Fruit fly (Drosophila melanogaster) whole organism, embryonic: Measurements from ENCODE around the gene Tango2.

Experiments used
- Bgb ChIP-seq: fragments of 200-800 bp; sonication (Bioruptor generic); IDR thresholded peaks from 2 replicates; pipeline ENCODE4 v1.3.6; 2022; ENCODE audit warnings: missing biosample characterization, missing genetic modification characterization; ENCODE audit not compliant: partially characterized antibody
- CG10274 ChIP-seq: fragments of 200-800 bp; sonication (Bioruptor generic); optimal IDR thresholded peaks from 3 replicates; lab custom pipeline; 2017; ENCODE audit warnings: missing biosample characterization, mild to moderate bottlenecking, missing genetic modification characterization
- CG11695 ChIP-seq: fragments of 200-800 bp; sonication (Bioruptor generic); IDR thresholded peaks from 3 replicates; pipeline ENCODE4 v1.3.6; 2022; ENCODE audit warnings: missing biosample characterization, missing genetic modification characterization
- CG13424 ChIP-seq: fragments of 200-800 bp; sonication (Bioruptor generic); optimal IDR thresholded peaks from 2 replicates; lab custom pipeline; 2019; ENCODE audit warnings: missing biosample characterization, mild to moderate bottlenecking, missing genetic modification characterization, moderate library complexity
- CG14014 ChIP-seq: fragments of 200-800 bp; sonication (Bioruptor generic); IDR thresholded peaks from 2 replicates; pipeline ENCODE4 v1.3.6; 2022; ENCODE audit warnings: missing biosample characterization, missing genetic modification characterization
- CG18764 ChIP-seq: fragments of 200-800 bp; sonication (Bioruptor generic); optimal IDR thresholded peaks from 3 replicates; lab custom pipeline; 2016; ENCODE audit warnings: missing biosample characterization, missing genetic modification characterization
- CG2129 ChIP-seq: fragments of 200-800 bp; sonication (Bioruptor generic); IDR thresholded peaks from 2 replicates; pipeline ENCODE4 v1.3.6; 2022; ENCODE audit warnings: missing biosample characterization, missing genetic modification characterization; ENCODE audit not compliant: partially characterized antibody
- CG30431 ChIP-seq: fragments of 200-800 bp; sonication (Bioruptor generic); optimal IDR thresholded peaks from 2 replicates; lab custom pipeline; 2017; ENCODE audit warnings: missing biosample characterization, missing genetic modification characterization
- CG3065 ChIP-seq: fragments of 200-800 bp; sonication (Bioruptor generic); optimal IDR thresholded peaks from 2 replicates; lab custom pipeline; 2016; ENCODE audit warnings: missing biosample characterization, missing genetic modification characterization
- CG3407 ChIP-seq: fragments of 200-800 bp; sonication (Bioruptor generic); optimal IDR thresholded peaks from 2 replicates; lab custom pipeline; 2018; ENCODE audit warnings: missing biosample characterization, mild to moderate bottlenecking, missing genetic modification characterization
- CG3847 ChIP-seq: fragments of 200-800 bp; sonication (Bioruptor generic); IDR thresholded peaks from 2 replicates; pipeline ENCODE4 v1.3.6; 2022; ENCODE audit warnings: missing biosample characterization, missing genetic modification characterization
- CG3995 ChIP-seq: fragments of 200-800 bp; sonication (Bioruptor generic); optimal IDR thresholded peaks from 3 replicates; lab custom pipeline; 2016; ENCODE audit warnings: missing biosample characterization, missing genetic modification characterization
- CG42726 ChIP-seq: fragments of 200-800 bp; sonication (Bioruptor generic); IDR thresholded peaks from 2 replicates; pipeline ENCODE4 v1.3.6; 2022; ENCODE audit warnings: missing biosample characterization, missing genetic modification characterization; ENCODE audit not compliant: partially characterized antibody
- CG4404 ChIP-seq: fragments of 200-800 bp; sonication (Bioruptor generic); IDR thresholded peaks from 2 replicates; pipeline ENCODE4 v1.3.6; 2022; ENCODE audit warnings: missing biosample characterization, missing genetic modification characterization
- CG5953 ChIP-seq: fragments of 200-800 bp; sonication (Bioruptor generic); IDR thresholded peaks from 2 replicates; pipeline ENCODE4 v1.3.6; 2022; ENCODE audit warnings: missing biosample characterization, missing genetic modification characterization
- CG6791 ChIP-seq: fragments of 200-800 bp; sonication (Bioruptor generic); IDR thresholded peaks from 3 replicates; pipeline ENCODE4 v1.3.6; 2022; ENCODE audit warnings: missing biosample characterization, missing genetic modification characterization; ENCODE audit not compliant: partially characterized antibody
- CG8359 ChIP-seq: fragments of 200-800 bp; sonication (Bioruptor generic); optimal IDR thresholded peaks from 2 replicates; lab custom pipeline; 2017; ENCODE audit warnings: missing biosample characterization, mild to moderate bottlenecking, missing genetic modification characterization, borderline replicate concordance
- E2f2 ChIP-seq: fragments of 200-800 bp; sonication (Bioruptor generic); IDR thresholded peaks from 2 replicates; pipeline ENCODE4 v1.3.6; 2022; ENCODE audit warnings: missing biosample characterization, missing genetic modification characterization
- Gug ChIP-seq: fragments of 200-800 bp; sonication (Bioruptor generic); IDR thresholded peaks from 4 replicates; pipeline ENCODE4 v1.3.6; 2022; ENCODE audit warnings: missing biosample characterization, missing genetic modification characterization
- HLH4C ChIP-seq: fragments of 200-800 bp; sonication (Bioruptor generic); IDR thresholded peaks from 3 replicates; pipeline ENCODE4 v1.3.6; 2022; ENCODE audit warnings: missing biosample characterization, missing genetic modification characterization; ENCODE audit not compliant: partially characterized antibody
- Hr39 ChIP-seq: fragments of >200 bp; optimal IDR thresholded peaks from 2 replicates; lab custom pipeline; 2017
- Opbp ChIP-seq: fragments of 200-800 bp; sonication (Bioruptor generic); IDR thresholded peaks from 3 replicates; pipeline ENCODE4 v1.3.6; 2022; ENCODE audit warnings: missing biosample characterization, missing genetic modification characterization; ENCODE audit not compliant: partially characterized antibody
- Ravus ChIP-seq: fragments of 200-800 bp; sonication (Bioruptor generic); IDR thresholded peaks from 2 replicates; pipeline ENCODE4 v1.3.6; 2022; ENCODE audit warnings: missing biosample characterization, missing genetic modification characterization
- Trl ChIP-seq, 3 experiments: fragments of >200 bp in 2 of 3; fragments of 200-800 bp in 1 of 3; sonication (Bioruptor generic) in 1 of 3; optimal IDR thresholded peaks; 2 replicates in 1 of 3; 3 replicates in 2 of 3; lab custom pipeline; 2016 to 2017; ENCODE audit warnings: missing biosample characterization in 1 of 3, missing genetic modification characterization in 1 of 3
- Xbp1 ChIP-seq: fragments of 200-800 bp; sonication (Bioruptor generic); optimal IDR thresholded peaks from 3 replicates; lab custom pipeline; 2016; ENCODE audit warnings: missing biosample characterization, mild to moderate bottlenecking, missing genetic modification characterization
- YL-1 ChIP-seq: fragments of 200-800 bp; sonication (Bioruptor generic); optimal IDR thresholded peaks from 3 replicates; lab custom pipeline; 2017; ENCODE audit warnings: missing biosample characterization, mild to moderate bottlenecking, missing genetic modification characterization
- bbx ChIP-seq: fragments of 200-800 bp; sonication (Bioruptor generic); IDR thresholded peaks from 2 replicates; pipeline ENCODE4 v1.3.6; 2022; ENCODE audit warnings: missing biosample characterization, missing genetic modification characterization; ENCODE audit not compliant: partially characterized antibody
- cato ChIP-seq: fragments of 200-800 bp; sonication (Bioruptor generic); optimal IDR thresholded peaks from 2 replicates; lab custom pipeline; 2016; ENCODE audit warnings: missing biosample characterization, missing genetic modification characterization, borderline replicate concordance
- chinmo ChIP-seq: fragments of 200-800 bp; sonication (Bioruptor generic); IDR thresholded peaks from 4 replicates; pipeline ENCODE4 v1.3.6; 2022; ENCODE audit warnings: missing biosample characterization, missing genetic modification characterization; ENCODE audit not compliant: partially characterized antibody
- corto ChIP-seq: fragments of 200-800 bp; sonication (Bioruptor generic); optimal IDR thresholded peaks from 2 replicates; lab custom pipeline; 2016; ENCODE audit warnings: missing biosample characterization, mild to moderate bottlenecking, missing genetic modification characterization, moderate library complexity
- crol ChIP-seq: fragments of 200-800 bp; sonication (Bioruptor generic); IDR thresholded peaks from 2 replicates; pipeline ENCODE4 v1.3.6; 2022; ENCODE audit warnings: missing biosample characterization, missing genetic modification characterization
- cwo ChIP-seq: fragments of 200-800 bp; sonication (Bioruptor generic); optimal IDR thresholded peaks from 3 replicates; lab custom pipeline; 2017; ENCODE audit warnings: missing biosample characterization, missing genetic modification characterization, mild to moderate bottlenecking, moderate library complexity, missing genetic modification reagents
- gsb ChIP-seq: fragments of 200-800 bp; sonication (Bioruptor generic); IDR thresholded peaks from 2 replicates; pipeline ENCODE4 v1.3.6; 2022; ENCODE audit warnings: missing biosample characterization, missing genetic modification characterization
- hb ChIP-seq: fragments of 200-800 bp; sonication (Bioruptor generic); IDR thresholded peaks from 3 replicates; pipeline ENCODE4 v1.3.6; 2022; ENCODE audit warnings: missing biosample characterization, missing genetic modification characterization; ENCODE audit not compliant: partially characterized antibody
- kni ChIP-seq: fragments of 200-800 bp; sonication (Bioruptor generic); optimal IDR thresholded peaks from 3 replicates; lab custom pipeline; 2017; ENCODE audit warnings: mild to moderate bottlenecking, missing biosample characterization, missing genetic modification reagents, missing genetic modification characterization
- knrl ChIP-seq: fragments of 200-800 bp; sonication (Bioruptor generic); IDR thresholded peaks from 3 replicates; pipeline ENCODE4 v1.3.6; 2022; ENCODE audit warnings: missing biosample characterization, missing genetic modification characterization; ENCODE audit not compliant: partially characterized antibody
- phol ChIP-seq: fragments of 200-800 bp; sonication (Bioruptor generic); optimal IDR thresholded peaks from 3 replicates; lab custom pipeline; 2018; ENCODE audit warnings: missing biosample characterization, mild to moderate bottlenecking, missing genetic modification characterization, moderate library complexity
- prd ChIP-seq, 3 experiments: fragments of >200 bp in 2 of 3; fragments of 200-800 bp in 1 of 3; sonication (Bioruptor generic) in 1 of 3; optimal IDR thresholded peaks in 2 of 3; IDR thresholded peaks in 1 of 3; 2 replicates in 2 of 3; 3 replicates in 1 of 3; pipeline versions ENCODE4 v1.3.6 to Lab custom; 2017 to 2022; ENCODE audit warnings: missing biosample characterization in 1 of 3, missing genetic modification characterization in 1 of 3
- sug ChIP-seq: fragments of 200-800 bp; optimal IDR thresholded peaks from 2 replicates; lab custom pipeline; 2019; ENCODE audit warnings: missing biosample characterization, mild to moderate bottlenecking, missing genetic modification characterization, moderate library complexity
- vnd ChIP-seq: fragments of 200-800 bp; sonication (Bioruptor generic); IDR thresholded peaks from 3 replicates; pipeline ENCODE4 v1.3.6; 2022; ENCODE audit warnings: missing biosample characterization, missing genetic modification characterization; ENCODE audit not compliant: partially characterized antibody

Gene Tango2

DNA sequence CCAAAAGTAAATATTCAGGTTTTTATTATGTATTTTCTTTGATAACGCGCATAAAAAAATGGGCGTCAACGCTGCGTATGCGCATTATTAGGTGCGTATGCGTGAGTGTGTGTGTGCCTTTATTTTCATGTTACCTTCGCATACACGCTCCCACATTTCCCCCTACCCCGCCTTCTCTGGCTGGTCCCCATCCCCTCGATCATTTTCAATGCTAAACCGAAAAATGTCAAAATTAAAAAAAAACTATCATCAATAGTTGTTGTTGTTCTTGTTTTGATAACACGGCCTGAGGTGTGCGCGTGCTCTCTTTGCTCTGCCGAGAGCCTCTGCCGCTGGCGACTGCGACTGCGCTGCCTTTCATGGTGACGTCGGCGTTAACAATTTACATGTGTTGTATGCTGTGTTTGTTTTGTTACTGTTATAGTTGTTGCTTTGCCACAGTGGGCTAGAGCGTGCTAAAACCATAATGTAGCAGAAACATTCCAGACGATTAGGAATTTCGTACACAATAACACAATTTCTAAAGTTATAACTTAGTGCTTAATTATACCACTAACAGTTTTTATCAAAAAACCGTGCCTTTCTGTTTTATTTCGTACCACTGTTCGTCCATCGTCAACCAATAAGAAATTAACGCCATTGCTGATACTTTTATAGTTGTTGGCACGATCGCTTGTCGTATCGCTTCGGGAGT, 23.4 kb downstream of the Tango2 start (continued):
- TF ChIP-seq cato (GFP tag; lab: Kevin White, UChicago) (peak; percentile 98), CG13424 (tag; lab: Kevin White, UChicago) (peak; percentile 99), Gug (GFP tag; lab: Robert Waterston, UW) (peak; percentile 98), CG2129 (GFP tag; lab: Robert Waterston, UW) (no peak), CG8359 (GFP tag; lab: Kevin White, UChicago) (peak; percentile 93), CG14014 (GFP tag; lab: Robert Waterston, UW) (peak; percentile 99), CG3847 (GFP tag; lab: Robert Waterston, UW) (peak; percentile 99), YL-1 (GFP tag; lab: Kevin White, UChicago) (peak; percentile 96), CG3407 (GFP tag; lab: Kevin White, UChicago) (peak; percentile 98), corto (GFP tag; lab: Kevin White, UChicago) (peak; percentile 70), CG30431 (GFP tag; lab: Kevin White, UChicago) (peak; percentile 97), CG18764 (GFP tag; lab: Kevin White, UChicago) (peak; percentile 98), CG5953 (GFP tag; lab: Robert Waterston, UW) (peak; percentile 99), hb (GFP tag; lab: Robert Waterston, UW) (peak; percentile 78; the same call in 1 of the 3 replicates), Xbp1 (GFP tag; lab: Kevin White, UChicago) (peak; percentile 99), CG11695 (GFP tag; lab: Robert Waterston, UW) (peak; percentile 99), CG3065 (peak; percentile 96), CG4404 (GFP tag; lab: Robert Waterston, UW) (peak; percentile 96), phol (peak; percentile 98), Hr39 (lab: Kevin White, UChicago) (no peak)
- TF ChIP-seq, all 482 proteins: peak for 459

DNA sequence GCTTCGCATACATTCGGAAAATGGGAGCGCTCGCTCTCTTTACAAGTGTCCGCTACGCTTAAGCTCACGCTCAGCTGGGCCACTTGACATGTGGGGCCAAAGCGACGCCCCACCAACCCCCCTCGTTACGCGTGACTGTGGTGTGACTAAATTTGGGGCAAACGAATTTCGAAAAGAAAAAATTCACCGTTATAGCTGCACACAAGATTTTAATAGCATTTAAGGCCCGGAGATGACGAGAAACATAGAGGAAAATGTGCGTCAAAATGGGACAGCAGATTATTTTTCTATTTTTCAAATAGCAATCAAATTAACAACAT, 23.9 kb downstream of the Tango2 start:
- TF ChIP-seq HLH4C (GFP tag; lab: Robert Waterston, UW) (0 out of 3 replicates have a peak, but pooled peaks have one; percentile 5), sug (tag; lab: Kevin White, UChicago) (peak; percentile 73), knrl (GFP tag; lab: Robert Waterston, UW) (0 out of 3 replicates have a peak, but pooled peaks have one; percentile 3), kni (GFP tag; lab: Kevin White, UChicago) (peak; percentile 90), Opbp (GFP tag; lab: Robert Waterston, UW) (0 out of 3 replicates have a peak, but pooled peaks have one; percentile 1), Ravus (GFP tag; lab: Robert Waterston, UW) (no peak), bbx (0 out of 2 replicates have a peak, but pooled peaks have one; percentile 23), cwo (GFP tag; lab: Kevin White, UChicago) (no peak), CG42726 (GFP tag; lab: Robert Waterston, UW) (0 out of 2 replicates have a peak, but pooled peaks have one; percentile 1), E2f2 (GFP tag; lab: Robert Waterston, UW) (0 out of 2 replicates have a peak, but pooled peaks have one; percentile 0), CG6791 (GFP tag; lab: Robert Waterston, UW) (0 out of 3 replicates have a peak, but pooled peaks have one; percentile 3), CG3995 (GFP tag; lab: Kevin White, UChicago) (peak; percentile 58), Bgb (GFP tag; lab: Robert Waterston, UW) (0 out of 2 replicates have a peak, but pooled peaks have one; percentile 5), chinmo (GFP tag; lab: Robert Waterston, UW) (0 out of 4 replicates have a peak, but pooled peaks have one; percentile 33), CG10274 (GFP tag; lab: Kevin White, UChicago) (no peak), vnd (GFP tag; lab: Robert Waterston, UW) (peak; percentile 53; the same call in 1 of the 3 replicates), crol (GFP tag; lab: Robert Waterston, UW) (peak; percentile 92), Trl (optimal IDR thresholded peaks at IDR 0.05; lab: Kevin White, UChicago) (peak in 1 of 2 experiments; percentile 42), Trl (GFP tag; optimal IDR thresholded peaks at IDR 0.05; lab: Kevin White, UChicago) (no peak), gsb (GFP tag; lab: Robert Waterston, UW) (no peak), prd (optimal IDR thresholded peaks at IDR 0.05; lab: Kevin White, UChicago) (no peak), prd (GFP tag; IDR thresholded peaks at IDR 0.05; lab: Robert Waterston, UW) (no peak)
